Fruit fly (Drosophila melanogaster) whole organism, embryonic: ENCODE data around the gene zetaCOP.

Source experiments
- Antp ChIP-seq: fragments of 200-800 bp; sonication (Bioruptor generic); optimal IDR thresholded peaks from 3 replicates; lab custom pipeline; 2016; ENCODE audit warnings: missing biosample characterization, missing genetic modification characterization
- Asciz ChIP-seq: fragments of 200-800 bp; sonication (Bioruptor generic); optimal IDR thresholded peaks from 2 replicates; lab custom pipeline; 2017; ENCODE audit warnings: missing biosample characterization, mild to moderate bottlenecking, missing genetic modification characterization, missing genetic modification reagents
- Atf-2 ChIP-seq: fragments of 200-800 bp; sonication (Bioruptor generic); optimal IDR thresholded peaks from 2 replicates; lab custom pipeline; 2016; ENCODE audit warnings: missing biosample characterization, missing genetic modification characterization
- CG10321 ChIP-seq: fragments of 200-800 bp; sonication (Bioruptor generic); IDR thresholded peaks from 2 replicates; pipeline ENCODE4 v1.3.6; 2022; ENCODE audit warnings: missing biosample characterization, missing genetic modification characterization
- CG10959 ChIP-seq: fragments of 200-800 bp; sonication (Bioruptor generic); IDR thresholded peaks from 2 replicates; pipeline ENCODE4 v1.3.6; 2022; ENCODE audit warnings: missing biosample characterization, missing genetic modification characterization
- CG10979 ChIP-seq: fragments of 200-800 bp; sonication (Bioruptor generic); optimal IDR thresholded peaks from 2 replicates; lab custom pipeline; 2018; ENCODE audit warnings: missing biosample characterization, mild to moderate bottlenecking, missing genetic modification characterization, moderate library complexity
- CG12104 ChIP-seq: fragments of 200-800 bp; sonication (Bioruptor generic); optimal IDR thresholded peaks from 3 replicates; lab custom pipeline; 2016; ENCODE audit warnings: missing biosample characterization, missing genetic modification characterization
- CG12219 ChIP-seq: fragments of 200-800 bp; sonication (Bioruptor generic); optimal IDR thresholded peaks from 3 replicates; lab custom pipeline; 2018; ENCODE audit warnings: missing biosample characterization, mild to moderate bottlenecking, missing genetic modification characterization
- CG1233 ChIP-seq: fragments of 200-800 bp; sonication (Bioruptor generic); optimal IDR thresholded peaks from 4 replicates; lab custom pipeline; 2018; ENCODE audit warnings: missing biosample characterization, mild to moderate bottlenecking, missing genetic modification characterization
- CG12391 ChIP-seq: fragments of 200-800 bp; sonication (Bioruptor generic); optimal IDR thresholded peaks from 3 replicates; lab custom pipeline; 2018; ENCODE audit warnings: missing biosample characterization, mild to moderate bottlenecking, missing genetic modification characterization, moderate library complexity
- CG12744 ChIP-seq: fragments of 200-800 bp; sonication (Bioruptor generic); optimal IDR thresholded peaks from 2 replicates; lab custom pipeline; 2016; ENCODE audit warnings: missing biosample characterization, missing genetic modification characterization
- CG13123 ChIP-seq: fragments of 200-800 bp; sonication (Bioruptor generic); optimal IDR thresholded peaks from 2 replicates; lab custom pipeline; 2016; ENCODE audit warnings: missing biosample characterization, missing genetic modification characterization
- CG17612 ChIP-seq: fragments of 200-800 bp; sonication (Bioruptor generic); IDR thresholded peaks from 2 replicates; pipeline ENCODE4 v1.3.6; 2022; ENCODE audit warnings: missing biosample characterization, missing genetic modification characterization
- CG17912 ChIP-seq: fragments of 200-800 bp; sonication (Bioruptor generic); optimal IDR thresholded peaks from 2 replicates; lab custom pipeline; 2018; ENCODE audit warnings: missing biosample characterization, mild to moderate bottlenecking, missing genetic modification characterization
- CG1792 ChIP-seq: fragments of 200-800 bp; sonication (Bioruptor generic); optimal IDR thresholded peaks from 2 replicates; lab custom pipeline; 2016; ENCODE audit warnings: missing biosample characterization, missing genetic modification characterization
- CG18619 ChIP-seq: fragments of 200-800 bp; sonication (Bioruptor generic); optimal IDR thresholded peaks from 3 replicates; lab custom pipeline; 2017; ENCODE audit warnings: missing biosample characterization, mild to moderate bottlenecking, missing genetic modification characterization
- CG34224 ChIP-seq: fragments of 200-800 bp; sonication (Bioruptor generic); IDR thresholded peaks from 3 replicates; pipeline ENCODE4 v1.3.6; 2022; ENCODE audit warnings: missing biosample characterization, missing genetic modification characterization; ENCODE audit not compliant: partially characterized antibody
- CG43689 ChIP-seq: fragments of 200-800 bp; sonication (Bioruptor generic); IDR thresholded peaks from 2 replicates; pipeline ENCODE4 v1.3.6; 2022; ENCODE audit warnings: missing biosample characterization, missing genetic modification characterization
- CG5953 ChIP-seq: fragments of 200-800 bp; sonication (Bioruptor generic); IDR thresholded peaks from 2 replicates; pipeline ENCODE4 v1.3.6; 2022; ENCODE audit warnings: missing biosample characterization, missing genetic modification characterization
- CG7556 ChIP-seq: fragments of 200-800 bp; sonication (Bioruptor generic); optimal IDR thresholded peaks from 2 replicates; lab custom pipeline; 2017; ENCODE audit warnings: missing biosample characterization, mild to moderate bottlenecking, missing genetic modification characterization
- CG8924 ChIP-seq: fragments of 200-800 bp; optimal IDR thresholded peaks from 3 replicates; lab custom pipeline; 2019; ENCODE audit warnings: missing biosample characterization, mild to moderate bottlenecking, missing genetic modification characterization, moderate library complexity
- CG9437 ChIP-seq: fragments of 200-800 bp; sonication (Bioruptor generic); optimal IDR thresholded peaks from 2 replicates; lab custom pipeline; 2018; ENCODE audit warnings: missing biosample characterization, mild to moderate bottlenecking, missing genetic modification characterization
- CTCF ChIP-seq: fragments of 200-800 bp; sonication (Bioruptor generic); optimal IDR thresholded peaks from 2 replicates; lab custom pipeline; 2017; ENCODE audit warnings: missing biosample characterization, mild to moderate bottlenecking, missing genetic modification characterization, moderate library complexity
- Deaf1 ChIP-seq: fragments of 200-800 bp; optimal IDR thresholded peaks from 3 replicates; lab custom pipeline; 2019; ENCODE audit warnings: missing biosample characterization, mild to moderate bottlenecking, missing genetic modification characterization, moderate library complexity
- Dll ChIP-seq: fragments of 200-800 bp; sonication (Bioruptor generic); IDR thresholded peaks from 4 replicates; pipeline ENCODE4 v1.3.6; 2022; ENCODE audit warnings: missing biosample characterization, missing genetic modification characterization; ENCODE audit not compliant: partially characterized antibody
- Ets97D ChIP-seq: fragments of 200-800 bp; sonication (Bioruptor generic); optimal IDR thresholded peaks from 3 replicates; lab custom pipeline; 2016; ENCODE audit warnings: missing biosample characterization, missing genetic modification characterization
- H2.0 ChIP-seq: fragments of 200-800 bp; sonication (Bioruptor generic); IDR thresholded peaks from 2 replicates; pipeline ENCODE4 v1.3.6; 2022; ENCODE audit warnings: missing biosample characterization, missing genetic modification characterization
- MESR4 ChIP-seq: fragments of 200-800 bp; sonication (Bioruptor generic); optimal IDR thresholded peaks from 2 replicates; lab custom pipeline; 2018; ENCODE audit warnings: missing biosample characterization, mild to moderate bottlenecking, missing genetic modification characterization, moderate library complexity
- Myb ChIP-seq: fragments of 200-800 bp; sonication (Bioruptor generic); optimal IDR thresholded peaks from 2 replicates; lab custom pipeline; 2016; ENCODE audit warnings: missing biosample characterization, missing genetic modification characterization
- Oli ChIP-seq: fragments of 200-800 bp; sonication (Bioruptor generic); optimal IDR thresholded peaks from 2 replicates; lab custom pipeline; 2018; ENCODE audit warnings: missing biosample characterization, mild to moderate bottlenecking, missing genetic modification characterization, moderate library complexity
- Sry-β ChIP-seq: fragments of 200-800 bp; sonication (Bioruptor generic); optimal IDR thresholded peaks from 2 replicates; lab custom pipeline; 2018; ENCODE audit warnings: missing biosample characterization, mild to moderate bottlenecking, missing genetic modification characterization, moderate library complexity
- Sry-δ ChIP-seq: fragments of 200-800 bp; sonication (Bioruptor generic); optimal IDR thresholded peaks from 2 replicates; lab custom pipeline; 2016; ENCODE audit warnings: missing biosample characterization, missing genetic modification characterization
- Stat92E ChIP-seq, 3 experiments: fragments of >200 bp in 2 of 3; fragments of 200-800 bp in 1 of 3; sonication (Bioruptor generic) in 1 of 3; optimal IDR thresholded peaks; 2 replicates each; lab custom pipeline; 2017 to 2019; ENCODE audit warnings: missing biosample characterization in 3 of 3, missing genetic modification characterization in 3 of 3, mild to moderate bottlenecking in 1 of 3, moderate library complexity in 1 of 3
- ara ChIP-seq: fragments of 200-800 bp; sonication (Bioruptor generic); IDR thresholded peaks from 2 replicates; pipeline ENCODE4 v1.3.6; 2022; ENCODE audit warnings: missing biosample characterization, missing genetic modification characterization
- ase ChIP-seq: fragments of 200-800 bp; sonication (Bioruptor generic); IDR thresholded peaks from 3 replicates; pipeline ENCODE4 v1.3.6; 2022; ENCODE audit warnings: missing biosample characterization, missing genetic modification characterization
- dysf ChIP-seq: fragments of 200-800 bp; sonication (Bioruptor generic); IDR thresholded peaks from 3 replicates; pipeline ENCODE4 v1.3.6; 2022; ENCODE audit warnings: missing biosample characterization, missing genetic modification characterization
- fd102C ChIP-seq: fragments of 200-800 bp; sonication (Bioruptor generic); optimal IDR thresholded peaks from 2 replicates; lab custom pipeline; 2018; ENCODE audit warnings: missing biosample characterization, mild to moderate bottlenecking, missing genetic modification characterization, moderate library complexity
- fu2 ChIP-seq: fragments of 200-800 bp; sonication (Bioruptor generic); optimal IDR thresholded peaks from 2 replicates; lab custom pipeline; 2016; ENCODE audit warnings: missing biosample characterization, missing genetic modification characterization
- gsb-n ChIP-seq: fragments of 200-800 bp; sonication (Bioruptor generic); optimal IDR thresholded peaks from 3 replicates; lab custom pipeline; 2018; ENCODE audit warnings: missing biosample characterization, mild to moderate bottlenecking, missing genetic modification characterization
- hkb ChIP-seq, 2 experiments: fragments of 200-800 bp in 1 of 2; fragments of >200 bp in 1 of 2; sonication (Bioruptor generic) in 1 of 2; IDR thresholded peaks in 1 of 2; optimal IDR thresholded peaks in 1 of 2; 2 replicates each; pipeline versions ENCODE4 v1.3.6 to Lab custom; 2017 to 2022; ENCODE audit warnings: missing biosample characterization in 1 of 2, missing genetic modification characterization in 1 of 2
- insv ChIP-seq, 2 experiments: fragments of 200-800 bp; sonication (Bioruptor generic); optimal IDR thresholded peaks; 3 replicates each; lab custom pipeline; 2016 to 2018; ENCODE audit warnings: missing biosample characterization in 2 of 2, missing genetic modification characterization in 2 of 2
- mirr ChIP-seq: fragments of 200-800 bp; sonication (Bioruptor generic); optimal IDR thresholded peaks from 3 replicates; lab custom pipeline; 2018; ENCODE audit warnings: missing biosample characterization, mild to moderate bottlenecking, missing genetic modification characterization
- odd ChIP-seq: fragments of 200-800 bp; sonication (Bioruptor generic); optimal IDR thresholded peaks from 2 replicates; lab custom pipeline; 2017; ENCODE audit warnings: missing biosample characterization, mild to moderate bottlenecking, missing genetic modification characterization
- pho ChIP-seq: fragments of 200-800 bp; sonication (Bioruptor generic); optimal IDR thresholded peaks from 2 replicates; lab custom pipeline; 2016; ENCODE audit warnings: missing biosample characterization, missing genetic modification characterization
- phol ChIP-seq: fragments of 200-800 bp; sonication (Bioruptor generic); optimal IDR thresholded peaks from 3 replicates; lab custom pipeline; 2018; ENCODE audit warnings: missing biosample characterization, mild to moderate bottlenecking, missing genetic modification characterization, moderate library complexity
- repo ChIP-seq: fragments of 200-800 bp; sonication (Bioruptor generic); optimal IDR thresholded peaks from 2 replicates; lab custom pipeline; 2016; ENCODE audit warnings: missing biosample characterization, missing genetic modification characterization
- sima ChIP-seq: fragments of 200-800 bp; sonication (Bioruptor generic); optimal IDR thresholded peaks from 2 replicates; lab custom pipeline; 2016; ENCODE audit warnings: missing biosample characterization, missing genetic modification characterization
- tio ChIP-seq: fragments of 200-800 bp; sonication (Bioruptor generic); optimal IDR thresholded peaks from 2 replicates; lab custom pipeline; 2017; ENCODE audit warnings: missing biosample characterization, missing genetic modification characterization, inconsistent platforms
- ttk ChIP-seq: fragments of 200-800 bp; sonication (Bioruptor generic); IDR thresholded peaks from 2 replicates; pipeline ENCODE4 v2.1.2; 2022; ENCODE audit warnings: missing biosample characterization, missing genetic modification characterization
- unc-4 ChIP-seq: fragments of 200-800 bp; sonication (Bioruptor generic); IDR thresholded peaks from 2 replicates; pipeline ENCODE4 v1.3.6; 2022; ENCODE audit warnings: missing biosample characterization, missing genetic modification characterization; ENCODE audit not compliant: partially characterized antibody

Gene zetaCOP

dm6 chr3L:16710258-16711020 is 37.1 kb upstream of the zetaCOP start (continued):
- TF ChIP-seq CG12744 (GFP tag; lab: Kevin White, UChicago) = no peak
- no peak for TF ChIP-seq CG18619 (GFP tag; lab: Kevin White, UChicago)
- TF ChIP-seq H2.0 (GFP tag; lab: Robert Waterston, UW) = no peak
- no peak for TF ChIP-seq Sry-β (GFP tag; lab: Kevin White, UChicago)
- peak; percentile 54 for TF ChIP-seq CG7556 (GFP tag; lab: Kevin White, UChicago)
- no peak for TF ChIP-seq Myb
- no peak for TF ChIP-seq CG43689 (GFP tag; lab: Robert Waterston, UW)
- TF ChIP-seq fu2 (GFP tag; lab: Kevin White, UChicago) = no peak
- TF ChIP-seq hkb (optimal IDR thresholded peaks at IDR 0.05; lab: Kevin White, UChicago) = no peak
- no peak for TF ChIP-seq hkb (GFP tag; IDR thresholded peaks at IDR 0.05; lab: Robert Waterston, UW)
- TF ChIP-seq Dll (GFP tag; lab: Robert Waterston, UW) = no peak
- TF ChIP-seq Deaf1 = peak; percentile 27
- no peak for TF ChIP-seq Stat92E (GFP tag; optimal IDR thresholded peaks at IDR 0.05; lab: Kevin White, UChicago)
- peak; percentile 68 for TF ChIP-seq CG8924 (tag; lab: Kevin White, UChicago)
- no peak for TF ChIP-seq sima
- TF ChIP-seq MESR4 = no peak
- TF ChIP-seq ttk (GFP tag; lab: Robert Waterston, UW) = no peak
- TF ChIP-seq CG10979 (tag; lab: Kevin White, UChicago) = peak; percentile 17
- 0 out of 2 replicates have a peak, but pooled peaks have one; percentile 16 for TF ChIP-seq ara (GFP tag; lab: Robert Waterston, UW)
- TF ChIP-seq Oli (tag; lab: Kevin White, UChicago) = peak; percentile 41
- no peak for TF ChIP-seq fd102C (GFP tag; lab: Kevin White, UChicago)
- TF ChIP-seq odd (GFP tag; lab: Kevin White, UChicago) = no peak
- TF ChIP-seq CG10959 (GFP tag; lab: Robert Waterston, UW) = no peak
- TF ChIP-seq CG12104 = peak; percentile 0
- peak; percentile 44 for TF ChIP-seq CG12391 (tag; lab: Kevin White, UChicago)
- TF ChIP-seq CG13123 (GFP tag; lab: Kevin White, UChicago) = no peak
- TF ChIP-seq repo (GFP tag; lab: Kevin White, UChicago) = no peak
- TF ChIP-seq CTCF (GFP tag; lab: Kevin White, UChicago) = no peak
- peak; percentile 6 for TF ChIP-seq Asciz (GFP tag; lab: Kevin White, UChicago)
- TF ChIP-seq CG17912 (GFP tag; lab: Kevin White, UChicago) = no peak
- no peak for TF ChIP-seq tio (GFP tag; lab: Kevin White, UChicago)
- TF ChIP-seq dysf (GFP tag; lab: Robert Waterston, UW) = no peak; the same call in 1 of the 3 replicates
- no peak for TF ChIP-seq mirr (GFP tag; lab: Kevin White, UChicago)
- TF ChIP-seq Ets97D = no peak
- no peak for TF ChIP-seq CG5953 (GFP tag; lab: Robert Waterston, UW)
- no peak for TF ChIP-seq CG12219 (GFP tag; lab: Kevin White, UChicago)
- peak; percentile 92 for TF ChIP-seq CG10321
- no peak for TF ChIP-seq CG1233
- TF ChIP-seq ase = no peak
- TF ChIP-seq CG34224 = no peak
- peak; percentile 50 for TF ChIP-seq phol
- no peak for TF ChIP-seq Antp (GFP tag; lab: Kevin White, UChicago)
- TF ChIP-seq insv (GFP tag; optimal IDR thresholded peaks at IDR 0.05; lab: Kevin White, UChicago) = no peak
- no peak for TF ChIP-seq unc-4 (GFP tag; lab: Robert Waterston, UW)
- TF ChIP-seq pho (GFP tag; lab: Kevin White, UChicago) = no peak
- peak; percentile 37 for TF ChIP-seq gsb-n (tag; lab: Kevin White, UChicago)
- TF ChIP-seq CG1792 = no peak
- TF ChIP-seq Atf-2 = no peak
- TF ChIP-seq CG9437 = no peak
- TF ChIP-seq Sry-δ (GFP tag; lab: Kevin White, UChicago) = no peak
- TF ChIP-seq CG17612 (GFP tag; lab: Robert Waterston, UW) = no peak
